Worm (Caenorhabditis elegans) whole organism, midembryonic: ENCODE data around the gene Y43F8C.17.

Experiments used
- klf-2 ChIP-seq: fragments of 200-800 bp; sonication (Bioruptor generic); conservative IDR thresholded peaks from 2 replicates; pipeline ENCODE4 v1.3.6; 2022; ENCODE audit warnings: missing genetic modification reagents, missing genetic modification characterization, missing compliant biosample characterization
- med-1 ChIP-seq: sonication (generic microtip); optimal IDR thresholded peaks from 2 replicates; lab custom pipeline; 2017; ENCODE audit warnings: missing genetic modification characterization, mild to moderate bottlenecking, missing compliant biosample characterization, antibody characterized with exemption, missing genetic modification reagents; ENCODE audit not compliant: insufficient read depth
- ref-1 ChIP-seq: fragments of 200-800 bp; sonication (Bioruptor generic); conservative IDR thresholded peaks from 2 replicates; pipeline ENCODE4 v1.3.6; 2022; ENCODE audit warnings: missing genetic modification reagents, missing genetic modification characterization, missing compliant biosample characterization
- ztf-23 ChIP-seq: fragments of 200-800 bp; sonication (Bioruptor generic); IDR thresholded peaks from 2 replicates; pipeline ENCODE4 v1.3.6; 2022; ENCODE audit warnings: missing genetic modification reagents, missing genetic modification characterization, missing compliant biosample characterization
- ztf-29 ChIP-seq: fragments of 200-800 bp; sonication (Bioruptor generic); IDR thresholded peaks from 2 replicates; pipeline ENCODE4 v1.3.6; 2022; ENCODE audit warnings: missing genetic modification reagents, missing genetic modification characterization, missing compliant biosample characterization

DNA sequence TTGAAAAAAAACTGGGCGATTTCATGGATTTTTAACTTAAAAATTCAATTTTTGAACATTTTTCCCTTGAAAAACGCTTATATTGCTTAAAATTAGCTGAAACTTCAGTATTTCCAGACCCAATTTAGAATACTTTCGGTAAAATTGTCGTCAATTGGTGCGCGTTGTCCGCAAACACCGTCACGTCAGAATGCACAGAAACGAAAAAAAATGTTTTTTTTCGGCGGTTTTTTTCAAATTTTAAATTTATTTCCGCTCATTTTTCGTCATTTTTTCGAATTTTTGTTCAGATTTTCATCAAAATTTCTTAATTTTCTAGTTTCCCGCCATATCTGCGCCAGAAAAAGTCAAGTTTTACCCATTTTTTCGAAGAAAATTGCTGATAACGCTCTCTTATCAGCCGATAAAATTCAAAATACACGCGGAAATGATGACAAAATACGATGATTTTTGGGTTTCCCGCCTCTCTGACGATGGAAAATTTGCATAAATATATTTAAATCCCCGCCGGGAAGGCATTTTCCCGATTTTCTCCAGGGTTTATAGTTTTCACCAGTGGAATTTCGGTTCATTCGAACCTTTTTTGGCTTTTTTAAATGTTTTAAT is 42.5 kb upstream of the Y43F8C.17 start:
- TF ChIP-seq ztf-29 (GFP tag; lab: Robert Waterston, UW) (no peak), ztf-23 (no peak), med-1 (GFP tag; lab: Kevin White, UChicago) (no peak), ref-1 (GFP tag; lab: Robert Waterston, UW) (no peak), klf-2 (no peak)
